Worm (Caenorhabditis elegans) whole organism, young adult: ENCODE results near the gene T24D5.3.
A peak's percentile ranks its signal among the peaks of the same experiment; 100 is the strongest.

ENCODE experiments used
- B0336.3 ChIP-seq: fragments of 200-800 bp; sonication (Bioruptor generic); IDR thresholded peaks from 2 replicates; pipeline ENCODE4 v1.3.6; 2022; ENCODE audit warnings: missing genetic modification characterization, missing compliant biosample characterization
- F57A8.1 ChIP-seq: fragments of 200-800 bp; sonication (Bioruptor generic); optimal IDR thresholded peaks from 2 replicates; lab custom pipeline; 2018; ENCODE audit warnings: mild to moderate bottlenecking, missing genetic modification characterization, moderate library complexity, missing compliant biosample characterization
- K11D2.4 ChIP-seq: fragments of 200-800 bp; sonication (Bioruptor generic); IDR thresholded peaks from 2 replicates; pipeline ENCODE4 v1.3.6; 2022; ENCODE audit warnings: missing genetic modification reagents, missing genetic modification characterization, missing compliant biosample characterization
- K12H6.12 ChIP-seq: fragments of 200-800 bp; sonication (Bioruptor generic); optimal IDR thresholded peaks from 2 replicates; lab custom pipeline; 2018; ENCODE audit warnings: mild to moderate bottlenecking, missing genetic modification characterization, missing compliant biosample characterization
- Y53F4B.3 ChIP-seq: fragments of 200-800 bp; sonication (Bioruptor generic); IDR thresholded peaks from 2 replicates; pipeline ENCODE4 v1.3.6; 2022; ENCODE audit warnings: missing genetic modification reagents, missing genetic modification characterization, missing compliant biosample characterization
- Y67H2A.10 ChIP-seq: fragments of 200-800 bp; sonication (Bioruptor generic); conservative IDR thresholded peaks from 2 replicates; pipeline ENCODE4 v1.3.6; 2022; ENCODE audit warnings: missing genetic modification reagents, missing genetic modification characterization, missing compliant biosample characterization
- Y79H2A.3 ChIP-seq: fragments of 200-800 bp; sonication (Bioruptor generic); conservative IDR thresholded peaks from 2 replicates; pipeline ENCODE4 v1.3.6; 2022; ENCODE audit warnings: missing genetic modification reagents, missing genetic modification characterization, missing compliant biosample characterization
- Y95B8A.8 ChIP-seq: fragments of 200-800 bp; sonication (Bioruptor generic); IDR thresholded peaks from 2 replicates; pipeline ENCODE4 v1.3.6; 2022; ENCODE audit warnings: missing genetic modification reagents, missing genetic modification characterization, missing compliant biosample characterization
- ama-1 ChIP-seq, 3 experiments: fragments of 150-350 bp in 1 of 3; sonication (generic microtip) in 2 of 3; optimal IDR thresholded peaks; 2 replicates each; lab custom pipeline; 2014 to 2018; ENCODE audit warnings: missing biosample characterization in 2 of 3, missing genetic modification characterization in 2 of 3, missing genetic modification reagents in 2 of 3
- ceh-79 ChIP-seq: sonication (generic microtip); optimal IDR thresholded peaks from 2 replicates; lab custom pipeline; 2017; ENCODE audit warnings: mild to moderate bottlenecking, missing genetic modification characterization, missing compliant biosample characterization
- dox-1 ChIP-seq: fragments of 200-800 bp; sonication (Bioruptor generic); IDR thresholded peaks from 2 replicates; pipeline ENCODE4 v1.3.6; 2022; ENCODE audit warnings: missing genetic modification reagents, missing genetic modification characterization, missing compliant biosample characterization
- egl-18 ChIP-seq: fragments of 200-800 bp; sonication (Bioruptor generic); IDR thresholded peaks from 2 replicates; pipeline ENCODE4 v1.3.6; 2022; ENCODE audit warnings: missing genetic modification reagents, missing genetic modification characterization, missing compliant biosample characterization
- hlh-12 ChIP-seq: sonication (generic microtip); optimal IDR thresholded peaks from 2 replicates; lab custom pipeline; 2016; ENCODE audit warnings: missing genetic modification characterization, missing compliant biosample characterization
- hlh-26 ChIP-seq: fragments of 200-800 bp; sonication (Bioruptor generic); conservative IDR thresholded peaks from 2 replicates; pipeline ENCODE4 v1.3.6; 2022; ENCODE audit warnings: missing genetic modification reagents, missing genetic modification characterization, missing compliant biosample characterization
- hmg-1.2 ChIP-seq: fragments of 200-800 bp; sonication (Bioruptor generic); IDR thresholded peaks from 2 replicates; pipeline ENCODE4 v1.3.6; 2022; ENCODE audit warnings: missing genetic modification reagents, missing genetic modification characterization, missing compliant biosample characterization
- lin-40 ChIP-seq: sonication (generic microtip); optimal IDR thresholded peaks from 2 replicates; lab custom pipeline; 2016; ENCODE audit warnings: missing genetic modification characterization, mild to moderate bottlenecking, missing compliant biosample characterization, missing genotype, missing genetic modification reagents
- madf-10 ChIP-seq: sonication (generic microtip); optimal IDR thresholded peaks from 2 replicates; lab custom pipeline; 2016; ENCODE audit warnings: mild to moderate bottlenecking, missing genetic modification characterization, missing compliant biosample characterization
- mxl-1 ChIP-seq: sonication (generic microtip); optimal IDR thresholded peaks from 2 replicates; lab custom pipeline; 2016; ENCODE audit warnings: missing genetic modification characterization, missing compliant biosample characterization
- nfya-1 ChIP-seq: sonication (generic microtip); optimal IDR thresholded peaks from 2 replicates; lab custom pipeline; 2017; ENCODE audit warnings: antibody characterized with exemption, missing compliant biosample characterization, missing genetic modification characterization, borderline replicate concordance; ENCODE audit not compliant: insufficient read depth
- nhr-179 ChIP-seq: sonication (generic microtip); optimal IDR thresholded peaks from 2 replicates; lab custom pipeline; 2016; ENCODE audit warnings: mild to moderate bottlenecking, missing genetic modification characterization, missing compliant biosample characterization
- rec-8 ChIP-seq, 2 experiments: sonication (generic microtip); optimal IDR thresholded peaks; 2 replicates each; lab custom pipeline; 2016; ENCODE audit warnings: mild to moderate bottlenecking in 2 of 2, missing genetic modification characterization in 2 of 2, missing genetic modification reagents in 2 of 2, missing genotype in 2 of 2, missing biosample characterization in 1 of 2, missing compliant biosample characterization in 1 of 2, moderate library complexity in 1 of 2
- sdz-38 ChIP-seq: sonication (generic microtip); optimal IDR thresholded peaks from 2 replicates; lab custom pipeline; 2016; ENCODE audit warnings: missing genotype, missing genetic modification characterization, missing compliant biosample characterization
- somi-1 ChIP-seq: fragments of 200-800 bp; sonication (Bioruptor generic); optimal IDR thresholded peaks from 2 replicates; lab custom pipeline; 2018; ENCODE audit warnings: mild to moderate bottlenecking, missing genetic modification characterization, missing compliant biosample characterization
- zfh-2 ChIP-seq: fragments of 200-800 bp; sonication (Bioruptor generic); conservative IDR thresholded peaks from 2 replicates; pipeline ENCODE4 v1.3.6; 2022; ENCODE audit warnings: missing genetic modification reagents, missing genetic modification characterization, missing compliant biosample characterization

The T24D5.3 gene

ce11 chrX:12630556-12630955, 50.7 kb downstream of the T24D5.3 start (continued):
- no peak for TF ChIP-seq K11D2.4 (GFP tag; lab: Robert Waterston, UW)
- no peak for TF ChIP-seq ama-1 (optimal IDR thresholded peaks at IDR 0.05; lab: Kevin White, UChicago)
- no peak for TF ChIP-seq ama-1 (GFP tag; optimal IDR thresholded peaks at IDR 0.05; lab: Kevin White, UChicago)
- no peak for TF ChIP-seq madf-10 (tag; lab: Kevin White, UChicago)
- TF ChIP-seq sdz-38 (tag; lab: Kevin White, UChicago): no peak
- no peak for TF ChIP-seq egl-18 (GFP tag; lab: Robert Waterston, UW)
- TF ChIP-seq, all 124 proteins: peak for 18

DNA sequence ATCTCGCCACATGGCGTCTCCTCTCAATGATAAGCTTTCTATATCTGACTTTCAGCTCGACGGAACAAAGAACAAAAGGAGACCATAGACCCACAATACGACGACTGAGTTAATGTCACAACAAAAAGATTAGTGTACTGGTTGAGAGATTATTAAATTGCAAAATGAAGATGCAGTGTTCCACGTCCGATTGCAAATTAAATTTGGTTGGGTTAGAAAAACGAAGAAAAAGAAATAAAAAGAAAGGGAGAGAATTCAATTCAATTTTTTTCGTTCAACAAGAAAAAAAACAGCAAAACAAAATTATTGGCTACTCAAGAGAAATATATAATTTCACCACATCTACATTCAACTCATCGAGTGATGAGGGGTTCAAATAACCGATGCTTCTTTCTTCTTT, 51.6 kb downstream of the T24D5.3 start:
- TF ChIP-seq hlh-12 (tag; lab: Kevin White, UChicago) (no peak), somi-1 (peak; percentile 13)

DNA sequence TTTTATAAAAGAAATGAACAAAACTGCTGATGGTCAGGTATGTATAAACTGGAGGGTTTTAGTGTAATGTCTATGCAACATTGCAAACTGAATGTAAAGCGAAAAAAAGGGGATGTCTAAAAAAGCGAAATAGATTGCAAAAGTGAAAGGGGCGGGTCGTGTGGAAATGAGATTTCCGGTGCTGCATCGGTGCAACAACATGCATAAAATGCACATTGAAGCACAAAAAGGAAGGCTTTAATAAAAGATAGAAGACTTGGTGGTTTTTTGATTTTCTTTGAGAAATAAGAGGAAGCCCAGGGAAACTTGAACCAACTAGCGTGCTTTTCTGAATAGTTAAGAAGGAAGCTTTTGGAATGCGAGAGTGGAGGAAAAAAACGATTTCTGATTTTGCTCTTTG, 52.8 kb downstream of the T24D5.3 start:
- TF ChIP-seq dox-1 (GFP tag; lab: Robert Waterston, UW) (no peak), nfya-1 (tag; lab: Kevin White, UChicago) (no peak), Y67H2A.10 (GFP tag; lab: Robert Waterston, UW) (no peak), zfh-2 (no peak), hlh-26 (GFP tag; lab: Robert Waterston, UW) (no peak), lin-40 (no peak), F57A8.1 (no peak), nhr-179 (no peak), ceh-79 (tag; lab: Kevin White, UChicago) (no peak), K12H6.12 (tag; lab: Kevin White, UChicago) (no peak), Y53F4B.3 (no peak), hmg-1.2 (GFP tag; lab: Robert Waterston, UW) (no peak), Y79H2A.3 (GFP tag; lab: Robert Waterston, UW) (no peak), rec-8 (tag; optimal IDR thresholded peaks at IDR 0.05; lab: Kevin White, UChicago) (no peak), Y95B8A.8 (no peak), mxl-1 (tag; lab: Kevin White, UChicago) (no peak), B0336.3 (no peak)
